Fruit fly (Drosophila melanogaster): ENCODE data around the gene PRY.

dm6 chrY:191920-192319 is at the start of gene PRY:
- no peak for TF ChIP-seq Pif1A (GFP tag; optimal IDR thresholded peaks at IDR 0.05)
- TF ChIP-seq CG15710 (tag; optimal IDR thresholded peaks at IDR 0.05), result no peak
- no peak for TF ChIP-seq EcR (GFP tag; optimal IDR thresholded peaks at IDR 0.05)
- no peak for TF ChIP-seq Ets98B (GFP tag; IDR thresholded peaks at IDR 0.05)
- no peak for TF ChIP-seq CG14655 (GFP tag; optimal IDR thresholded peaks at IDR 0.05)
- no peak for TF ChIP-seq D1 (tag; optimal IDR thresholded peaks at IDR 0.05)
- no peak for TF ChIP-seq CG9948 (tag; optimal IDR thresholded peaks at IDR 0.05)
- TF ChIP-seq CG13204 (GFP tag; optimal IDR thresholded peaks at IDR 0.05), result no peak
- no peak for TF ChIP-seq gl (tag; optimal IDR thresholded peaks at IDR 0.05)
